Fruit fly (Drosophila melanogaster) whole organism, embryonic: ENCODE results near the gene Tom.

Experiments
- Atf-2 ChIP-seq: fragments of 200-800 bp; sonication (Bioruptor generic); optimal IDR thresholded peaks from 2 replicates; lab custom pipeline; 2016; ENCODE audit warnings: missing biosample characterization, missing genetic modification characterization
- B-H2 ChIP-seq: fragments of 200-800 bp; sonication (Bioruptor generic); optimal IDR thresholded peaks from 2 replicates; lab custom pipeline; 2018; ENCODE audit warnings: missing biosample characterization, mild to moderate bottlenecking, missing genetic modification characterization
- CG1024 ChIP-seq: fragments of 200-800 bp; sonication (Bioruptor generic); IDR thresholded peaks from 2 replicates; pipeline ENCODE4 v1.3.6; 2022; ENCODE audit warnings: missing biosample characterization, missing genetic modification characterization
- CG10321 ChIP-seq: fragments of 200-800 bp; sonication (Bioruptor generic); IDR thresholded peaks from 2 replicates; pipeline ENCODE4 v1.3.6; 2022; ENCODE audit warnings: missing biosample characterization, missing genetic modification characterization
- CG11093 ChIP-seq: fragments of 200-800 bp; sonication (Bioruptor generic); IDR thresholded peaks from 3 replicates; pipeline ENCODE4 v1.3.6; 2022; ENCODE audit warnings: missing biosample characterization, missing genetic modification characterization
- CG11456 ChIP-seq: fragments of 200-800 bp; sonication (Bioruptor generic); IDR thresholded peaks from 3 replicates; pipeline ENCODE4 v1.3.6; 2022; ENCODE audit warnings: missing biosample characterization, missing genetic modification characterization
- CG12299 ChIP-seq: fragments of 200-800 bp; sonication (Bioruptor generic); optimal IDR thresholded peaks from 2 replicates; lab custom pipeline; 2018; ENCODE audit warnings: missing biosample characterization, mild to moderate bottlenecking, missing genetic modification characterization
- CG13296 ChIP-seq: fragments of 200-800 bp; sonication (Bioruptor generic); optimal IDR thresholded peaks from 3 replicates; lab custom pipeline; 2018; ENCODE audit warnings: missing biosample characterization, mild to moderate bottlenecking, missing genetic modification characterization
- CG14050 ChIP-seq: fragments of 200-800 bp; sonication (Bioruptor generic); IDR thresholded peaks from 3 replicates; pipeline ENCODE4 v1.3.6; 2022; ENCODE audit warnings: missing biosample characterization, missing genetic modification characterization
- CG15479 ChIP-seq: fragments of 200-800 bp; sonication (Bioruptor generic); optimal IDR thresholded peaks from 3 replicates; lab custom pipeline; 2019; ENCODE audit warnings: missing biosample characterization, mild to moderate bottlenecking, missing genetic modification characterization, moderate library complexity
- CG15696 ChIP-seq: fragments of 200-800 bp; sonication (Bioruptor generic); optimal IDR thresholded peaks from 2 replicates; lab custom pipeline; 2019; ENCODE audit warnings: missing biosample characterization, mild to moderate bottlenecking, missing genetic modification characterization, moderate library complexity
- CG17328 ChIP-seq: fragments of 200-800 bp; sonication (Bioruptor generic); IDR thresholded peaks from 2 replicates; pipeline ENCODE4 v1.3.6; 2022; ENCODE audit warnings: missing biosample characterization, missing genetic modification characterization
- CG3163 ChIP-seq: fragments of 200-800 bp; sonication (Bioruptor generic); optimal IDR thresholded peaks from 3 replicates; lab custom pipeline; 2016; ENCODE audit warnings: missing biosample characterization, missing genetic modification characterization
- CG3281 ChIP-seq: fragments of 200-800 bp; sonication (Bioruptor generic); optimal IDR thresholded peaks from 3 replicates; lab custom pipeline; 2017; ENCODE audit warnings: missing biosample characterization, mild to moderate bottlenecking, missing genetic modification characterization
- CG3838 ChIP-seq: fragments of 200-800 bp; sonication (Bioruptor generic); optimal IDR thresholded peaks from 3 replicates; lab custom pipeline; 2016; ENCODE audit warnings: missing biosample characterization, missing genetic modification characterization
- CG4404 ChIP-seq: fragments of 200-800 bp; sonication (Bioruptor generic); IDR thresholded peaks from 2 replicates; pipeline ENCODE4 v1.3.6; 2022; ENCODE audit warnings: missing biosample characterization, missing genetic modification characterization
- CG4730 ChIP-seq: fragments of 200-800 bp; sonication (Bioruptor generic); IDR thresholded peaks from 2 replicates; pipeline ENCODE4 v1.3.6; 2022; ENCODE audit warnings: missing biosample characterization, missing genetic modification characterization
- CG7357 ChIP-seq: fragments of 200-800 bp; sonication (Bioruptor generic); IDR thresholded peaks from 3 replicates; pipeline ENCODE4 v1.3.6; 2022; ENCODE audit warnings: missing biosample characterization, missing genetic modification characterization
- CG7745 ChIP-seq: fragments of 200-800 bp; sonication (Bioruptor generic); optimal IDR thresholded peaks from 2 replicates; lab custom pipeline; 2018; ENCODE audit warnings: missing biosample characterization, mild to moderate bottlenecking, missing genetic modification characterization, moderate library complexity
- CG7963 ChIP-seq: fragments of 200-800 bp; sonication (Bioruptor generic); IDR thresholded peaks from 3 replicates; pipeline ENCODE4 v1.3.6; 2022; ENCODE audit warnings: missing biosample characterization, missing genetic modification characterization; ENCODE audit not compliant: partially characterized antibody
- CG8089 ChIP-seq: fragments of 200-800 bp; sonication (Bioruptor generic); optimal IDR thresholded peaks from 3 replicates; lab custom pipeline; 2016; ENCODE audit warnings: missing biosample characterization, missing genetic modification characterization
- CG8359 ChIP-seq: fragments of 200-800 bp; sonication (Bioruptor generic); optimal IDR thresholded peaks from 2 replicates; lab custom pipeline; 2017; ENCODE audit warnings: missing biosample characterization, mild to moderate bottlenecking, missing genetic modification characterization, borderline replicate concordance
- CkIIα-i1 ChIP-seq: fragments of 200-800 bp; sonication (Bioruptor generic); IDR thresholded peaks from 2 replicates; pipeline ENCODE4 v1.3.6; 2022; ENCODE audit warnings: missing biosample characterization, missing genetic modification characterization
- CoRest ChIP-seq: fragments of 200-800 bp; sonication (Bioruptor generic); optimal IDR thresholded peaks from 3 replicates; lab custom pipeline; 2018; ENCODE audit warnings: missing biosample characterization, mild to moderate bottlenecking, missing genetic modification characterization, moderate library complexity
- Doc2 ChIP-seq: fragments of 200-800 bp; sonication (Bioruptor generic); IDR thresholded peaks from 2 replicates; pipeline ENCODE4 v1.3.6; 2022; ENCODE audit warnings: missing biosample characterization, missing genetic modification characterization
- Ets97D ChIP-seq: fragments of 200-800 bp; sonication (Bioruptor generic); optimal IDR thresholded peaks from 3 replicates; lab custom pipeline; 2016; ENCODE audit warnings: missing biosample characterization, missing genetic modification characterization
- GATAe ChIP-seq: fragments of 200-800 bp; sonication (Bioruptor generic); conservative IDR thresholded peaks from 2 replicates; pipeline ENCODE4 v1.3.6; 2022; ENCODE audit warnings: missing biosample characterization, missing genetic modification characterization
- HLH54F ChIP-seq: fragments of 200-800 bp; sonication (Bioruptor generic); optimal IDR thresholded peaks from 3 replicates; lab custom pipeline; 2016; ENCODE audit warnings: missing biosample characterization, missing genetic modification characterization
- Hr39 ChIP-seq: fragments of >200 bp; optimal IDR thresholded peaks from 2 replicates; lab custom pipeline; 2017
- Lhr ChIP-seq: fragments of 200-800 bp; sonication (Bioruptor generic); optimal IDR thresholded peaks from 3 replicates; lab custom pipeline; 2017; ENCODE audit warnings: mild to moderate bottlenecking, missing biosample characterization, missing genetic modification reagents, missing genetic modification characterization
- Lpt ChIP-seq: fragments of >200 bp; optimal IDR thresholded peaks from 2 replicates; lab custom pipeline; 2018; ENCODE audit warnings: missing biosample characterization, missing genetic modification characterization
- Mes4 ChIP-seq: fragments of 200-800 bp; sonication (Bioruptor generic); optimal IDR thresholded peaks from 2 replicates; lab custom pipeline; 2016; ENCODE audit warnings: missing biosample characterization, missing genetic modification characterization
- Nf-YA ChIP-seq: fragments of 200-800 bp; sonication (Bioruptor generic); IDR thresholded peaks from 2 replicates; pipeline ENCODE4 v1.3.6; 2022; ENCODE audit warnings: missing biosample characterization, missing genetic modification characterization
- Ptx1 ChIP-seq: fragments of 200-800 bp; sonication (Bioruptor generic); IDR thresholded peaks from 2 replicates; pipeline ENCODE4 v1.3.6; 2022; ENCODE audit warnings: missing biosample characterization, missing genetic modification characterization
- Ssrp ChIP-seq: fragments of 200-800 bp; sonication (Bioruptor generic); optimal IDR thresholded peaks from 2 replicates; lab custom pipeline; 2018; ENCODE audit warnings: missing biosample characterization, mild to moderate bottlenecking, missing genetic modification characterization, moderate library complexity
- ara ChIP-seq: fragments of 200-800 bp; sonication (Bioruptor generic); IDR thresholded peaks from 2 replicates; pipeline ENCODE4 v1.3.6; 2022; ENCODE audit warnings: missing biosample characterization, missing genetic modification characterization
- bigmax ChIP-seq: fragments of 200-800 bp; sonication (Bioruptor generic); optimal IDR thresholded peaks from 2 replicates; lab custom pipeline; 2018; ENCODE audit warnings: missing biosample characterization, mild to moderate bottlenecking, missing genetic modification characterization
- chn ChIP-seq: fragments of 200-800 bp; sonication (Bioruptor generic); optimal IDR thresholded peaks from 2 replicates; lab custom pipeline; 2016; ENCODE audit warnings: missing biosample characterization, missing genetic modification characterization
- crc ChIP-seq: fragments of 200-800 bp; sonication (Bioruptor generic); optimal IDR thresholded peaks from 2 replicates; lab custom pipeline; 2016; ENCODE audit warnings: missing biosample characterization, missing genetic modification characterization
- kay ChIP-seq: fragments of 200-800 bp; sonication (Bioruptor generic); optimal IDR thresholded peaks from 2 replicates; lab custom pipeline; 2016; ENCODE audit warnings: missing biosample characterization, missing genetic modification characterization
- ken ChIP-seq: fragments of 200-800 bp; sonication (Bioruptor generic); IDR thresholded peaks from 3 replicates; pipeline ENCODE4 v1.3.6; 2022; ENCODE audit warnings: missing biosample characterization, missing genetic modification characterization
- maf-S ChIP-seq: fragments of 200-800 bp; sonication (Bioruptor generic); optimal IDR thresholded peaks from 2 replicates; lab custom pipeline; 2016; ENCODE audit warnings: missing biosample characterization, missing genetic modification characterization
- oc ChIP-seq: fragments of 200-800 bp; sonication (Bioruptor generic); optimal IDR thresholded peaks from 2 replicates; lab custom pipeline; 2018; ENCODE audit warnings: missing biosample characterization, mild to moderate bottlenecking, missing genetic modification characterization, moderate library complexity
- org-1 ChIP-seq: fragments of 200-800 bp; sonication (Bioruptor generic); optimal IDR thresholded peaks from 2 replicates; lab custom pipeline; 2017; ENCODE audit warnings: missing biosample characterization, missing genetic modification characterization
- pb ChIP-seq: fragments of 200-800 bp; sonication (Bioruptor generic); optimal IDR thresholded peaks from 3 replicates; lab custom pipeline; 2016; ENCODE audit warnings: missing biosample characterization, missing genetic modification characterization
- ssp ChIP-seq: fragments of 200-800 bp; sonication (Bioruptor generic); IDR thresholded peaks from 2 replicates; pipeline ENCODE4 v1.3.6; 2022; ENCODE audit warnings: missing biosample characterization, missing genetic modification characterization
- stwl ChIP-seq: fragments of 200-800 bp; sonication (Bioruptor generic); optimal IDR thresholded peaks from 3 replicates; lab custom pipeline; 2018; ENCODE audit warnings: missing biosample characterization, mild to moderate bottlenecking, missing genetic modification characterization, moderate library complexity
- toy ChIP-seq: fragments of 200-800 bp; sonication (Bioruptor generic); IDR thresholded peaks from 2 replicates; pipeline ENCODE4 v1.3.6; 2022; ENCODE audit warnings: missing biosample characterization, missing genetic modification characterization
- tup ChIP-seq: fragments of 200-800 bp; sonication (Bioruptor generic); optimal IDR thresholded peaks from 2 replicates; lab custom pipeline; 2016; ENCODE audit warnings: missing biosample characterization, mild to moderate bottlenecking, missing genetic modification characterization, moderate library complexity
- unc-4 ChIP-seq: fragments of 200-800 bp; sonication (Bioruptor generic); IDR thresholded peaks from 2 replicates; pipeline ENCODE4 v1.3.6; 2022; ENCODE audit warnings: missing biosample characterization, missing genetic modification characterization; ENCODE audit not compliant: partially characterized antibody
- yki ChIP-seq: fragments of >200 bp; optimal IDR thresholded peaks from 3 replicates; lab custom pipeline; 2018

The Tom gene

DNA sequence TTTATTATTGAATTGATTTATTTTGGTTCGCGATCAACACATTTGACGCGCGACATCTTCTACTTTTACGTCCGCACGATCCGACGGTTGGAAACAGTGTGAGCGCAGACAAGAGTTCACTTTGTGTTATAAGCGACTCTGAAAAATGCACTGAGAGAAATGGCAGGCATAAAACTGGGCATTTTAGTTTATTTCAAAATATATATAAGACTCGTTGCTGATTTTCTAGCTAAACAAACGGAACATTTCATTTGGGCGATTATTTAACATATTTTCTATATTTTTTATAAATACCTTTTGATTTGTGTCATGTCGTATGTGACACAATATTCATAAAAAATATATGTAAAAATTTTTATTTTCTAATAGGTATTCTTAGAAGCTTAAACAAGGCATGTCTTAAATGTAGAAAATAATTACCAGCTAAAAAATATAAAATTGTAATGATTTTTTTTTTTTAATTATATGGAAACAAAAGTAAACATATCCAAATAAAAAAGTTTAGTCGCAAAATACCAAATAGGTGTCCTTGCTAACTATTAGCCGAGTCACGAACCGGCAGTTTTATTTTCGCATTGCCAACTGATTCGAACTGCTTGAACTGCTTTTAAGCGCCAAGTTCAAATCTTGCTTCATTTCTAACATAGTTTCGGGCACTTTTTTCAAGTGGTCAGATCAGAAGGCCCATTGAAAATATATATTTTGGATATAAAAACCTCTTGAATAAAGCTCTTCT, 45.0 kb downstream of the Tom start, which contains the start of gene Reck (continued):
- TF ChIP-seq CoRest (tag; lab: Kevin White, UChicago) (peak; percentile 78), HLH54F (GFP tag; lab: Kevin White, UChicago) (peak; percentile 7), CG15479 (GFP tag; lab: Kevin White, UChicago) (no peak), CG3163 (GFP tag; lab: Kevin White, UChicago) (no peak), Hr39 (lab: Kevin White, UChicago) (no peak), ssp (GFP tag; lab: Robert Waterston, UW) (peak; percentile 39; the same call in 1 of the 2 replicates), CG13296 (GFP tag; lab: Kevin White, UChicago) (peak; percentile 82), pb (GFP tag; lab: Kevin White, UChicago) (no peak), CG4730 (GFP tag; lab: Robert Waterston, UW) (peak; percentile 74), CG11456 (GFP tag; lab: Robert Waterston, UW) (peak; percentile 81), org-1 (GFP tag; lab: Kevin White, UChicago) (peak; percentile 22), kay (peak; percentile 14), ara (GFP tag; lab: Robert Waterston, UW) (peak; percentile 73; the same call in 1 of the 2 replicates), CG3838 (peak; percentile 39), maf-S (GFP tag; lab: Kevin White, UChicago) (peak; percentile 15), Doc2 (GFP tag; lab: Robert Waterston, UW) (no peak), Ptx1 (GFP tag; lab: Robert Waterston, UW) (peak; percentile 68), CG17328 (GFP tag; lab: Robert Waterston, UW) (peak; percentile 88), CG11093 (GFP tag; lab: Robert Waterston, UW) (no peak), Lpt (GFP tag; lab: Kevin White, UChicago) (no peak), CkIIα-i1 (GFP tag; lab: Robert Waterston, UW) (no peak), CG7745 (no peak), Atf-2 (GFP tag; lab: Kevin White, UChicago) (peak; percentile 11), tup (GFP tag; lab: Kevin White, UChicago) (peak; percentile 56), Lhr (GFP tag; lab: Kevin White, UChicago) (no peak), CG1024 (GFP tag; lab: Robert Waterston, UW) (peak; percentile 77), yki (lab: Kevin White, UChicago) (peak; percentile 11), CG3281 (peak; percentile 84), CG14050 (GFP tag; lab: Robert Waterston, UW) (peak; percentile 80), toy (0 out of 2 replicates have a peak, but pooled peaks have one; percentile 31), ken (peak; percentile 65), GATAe (no peak), CG10321 (GFP tag; lab: Robert Waterston, UW) (peak; percentile 59; the same call in 1 of the 2 replicates), CG8089 (GFP tag; lab: Kevin White, UChicago) (peak; percentile 44), Ets97D (GFP tag; lab: Kevin White, UChicago) (peak; percentile 29), bigmax (no peak), CG12299 (tag; lab: Kevin White, UChicago) (peak; percentile 58), Mes4 (no peak), CG15696 (tag; lab: Kevin White, UChicago) (peak; percentile 69), unc-4 (GFP tag; lab: Robert Waterston, UW) (no peak), CG4404 (GFP tag; lab: Robert Waterston, UW) (no peak), oc (peak; percentile 80), CG7963 (GFP tag; lab: Robert Waterston, UW) (no peak), Ssrp (tag; lab: Kevin White, UChicago) (peak; percentile 74), Nf-YA (GFP tag; lab: Robert Waterston, UW) (peak; percentile 78), chn (GFP tag; lab: Kevin White, UChicago) (peak; percentile 38), CG7357 (GFP tag; lab: Robert Waterston, UW) (peak; percentile 43; the same call in 1 of the 3 replicates), B-H2 (GFP tag; lab: Kevin White, UChicago) (no peak), stwl (tag; lab: Kevin White, UChicago) (peak; percentile 43), CG8359 (peak; percentile 78), crc (peak; percentile 13)
